Worm (Caenorhabditis elegans): ENCODE measurements around the gene F22E5.17.
A peak's percentile ranks its signal among the peaks of the same experiment; 100 is the strongest.
"Not testable (repeated sequence)": the region's sequence is repeated elsewhere in the genome, so short reads cannot be mapped to it uniquely, and the experiment has no call there.

F22E5.17 gene

ce11 chrII:2677534-2678168 is at the start of gene F22E5.17:
TSS of gene F22E5.17 (plus strand) at chrII:2678041.
- TF ChIP-seq cog-1 (tag; optimal IDR thresholded peaks at IDR 0.05) (no peak), ref-1 (GFP tag; conservative IDR thresholded peaks at IDR 0.05) (no peak), ztf-23 (GFP tag; IDR thresholded peaks at IDR 0.05) (no peak), tab-1 (GFP tag; IDR thresholded peaks at IDR 0.05) (no peak), klf-2 (GFP tag; conservative IDR thresholded peaks at IDR 0.05) (no peak), T22C8.4 (GFP tag; IDR thresholded peaks at IDR 0.05) (no peak), med-1 (GFP tag; optimal IDR thresholded peaks at IDR 0.05; ENCODE audit: insufficient read depth) (no peak), ztf-29 (GFP tag; IDR thresholded peaks at IDR 0.05) (no peak), flt-1 (GFP tag; IDR thresholded peaks at IDR 0.05) (no peak)

- TF ChIP-seq flt-1 (GFP tag; IDR thresholded peaks at IDR 0.05), result peak; percentile 44; the same call in 1 of the 2 replicates
- TF ChIP-seq cog-1 (tag; optimal IDR thresholded peaks at IDR 0.05), result no peak
These were observed 49.4 kb upstream of the F22E5.17 start for ce11 chrII:2628401-2628800.

- TF ChIP-seq ztf-23 (GFP tag; IDR thresholded peaks at IDR 0.05), result no peak
- TF ChIP-seq klf-2 (GFP tag; conservative IDR thresholded peaks at IDR 0.05), result no peak
- TF ChIP-seq med-1 (GFP tag; optimal IDR thresholded peaks at IDR 0.05; ENCODE audit: insufficient read depth), result no peak
- no peak for TF ChIP-seq tab-1 (GFP tag; IDR thresholded peaks at IDR 0.05)
- TF ChIP-seq flt-1 (GFP tag; IDR thresholded peaks at IDR 0.05), result no peak
- no peak for TF ChIP-seq T22C8.4 (GFP tag; IDR thresholded peaks at IDR 0.05)
- no peak for TF ChIP-seq ztf-29 (GFP tag; IDR thresholded peaks at IDR 0.05)
- no peak for TF ChIP-seq ref-1 (GFP tag; conservative IDR thresholded peaks at IDR 0.05)
- TF ChIP-seq cog-1 (tag; optimal IDR thresholded peaks at IDR 0.05), result no peak
These were observed 48.6 kb upstream of the F22E5.17 start, which contains the start of gene sri-37 for ce11 chrII:2629270-2629669. TSS of gene sri-37 (plus strand) at chrII:2629570.

- TF ChIP-seq cog-1 (tag; optimal IDR thresholded peaks at IDR 0.05), result no peak
- no peak for TF ChIP-seq ztf-29 (GFP tag; IDR thresholded peaks at IDR 0.05)
These were observed 46.7 kb upstream of the F22E5.17 start, which contains the start of gene D2062.1 for ce11 chrII:2631169-2631568. TSS of gene D2062.1 (plus strand) at chrII:2631469.

ce11 chrII:2637359-2637758 is 40.5 kb upstream of the F22E5.17 start, which contains the start of gene F22E5.21:
TSS of gene F22E5.21 (minus strand) at chrII:2637459.
- TF ChIP-seq ref-1 (GFP tag; conservative IDR thresholded peaks at IDR 0.05) (no peak), cog-1 (tag; optimal IDR thresholded peaks at IDR 0.05) (no peak), tab-1 (GFP tag; IDR thresholded peaks at IDR 0.05) (no peak), med-1 (GFP tag; optimal IDR thresholded peaks at IDR 0.05; ENCODE audit: insufficient read depth) (no peak), ztf-23 (GFP tag; IDR thresholded peaks at IDR 0.05) (no peak), flt-1 (GFP tag; IDR thresholded peaks at IDR 0.05) (no peak), ztf-29 (GFP tag; IDR thresholded peaks at IDR 0.05) (no peak), T22C8.4 (GFP tag; IDR thresholded peaks at IDR 0.05) (no peak), klf-2 (GFP tag; conservative IDR thresholded peaks at IDR 0.05) (no peak)

- no peak for TF ChIP-seq tab-1 (GFP tag; IDR thresholded peaks at IDR 0.05)
- no peak for TF ChIP-seq ztf-23 (GFP tag; IDR thresholded peaks at IDR 0.05)
These were observed 39.8 kb upstream of the F22E5.17 start, which contains the start of gene F22E5.9 for ce11 chrII:2638062-2638461. TSS of gene F22E5.9 (plus strand) at chrII:2638388.

- not testable (repeated sequence) for TF ChIP-seq tab-1, ztf-23, ztf-29 (GFP tag; IDR thresholded peaks at IDR 0.05)
These were observed 38.3 kb upstream of the F22E5.17 start, which contains the start of gene F22E5.8 for ce11 chrII:2639401-2640088. TSS of gene F22E5.8 (plus strand) at chrII:2640038.

- TF ChIP-seq med-1 (GFP tag; optimal IDR thresholded peaks at IDR 0.05; ENCODE audit: insufficient read depth) (no peak), ref-1 (GFP tag; conservative IDR thresholded peaks at IDR 0.05) (no peak), klf-2 (GFP tag; conservative IDR thresholded peaks at IDR 0.05) (no peak), flt-1 (GFP tag; IDR thresholded peaks at IDR 0.05) (no peak), T22C8.4 (GFP tag; IDR thresholded peaks at IDR 0.05) (no peak), ztf-23 (GFP tag; IDR thresholded peaks at IDR 0.05) (no peak), tab-1 (GFP tag; IDR thresholded peaks at IDR 0.05) (no peak), ztf-29 (GFP tag; IDR thresholded peaks at IDR 0.05) (no peak), cog-1 (tag; optimal IDR thresholded peaks at IDR 0.05) (no peak)
These were observed 36.9 kb upstream of the F22E5.17 start, which contains the start of gene F22E5.23 for ce11 chrII:2640982-2641381. TSS of gene F22E5.23 (plus strand) at chrII:2641282.

ce11 chrII:2641777-2642176 is 36.1 kb upstream of the F22E5.17 start, which contains the start of gene F22E5.7:
TSS of gene F22E5.7 (plus strand) at chrII:2642077.
- TF ChIP-seq ztf-29 (GFP tag; IDR thresholded peaks at IDR 0.05) (no peak), ztf-23 (GFP tag; IDR thresholded peaks at IDR 0.05) (no peak), cog-1 (tag; optimal IDR thresholded peaks at IDR 0.05) (no peak), ref-1 (GFP tag; conservative IDR thresholded peaks at IDR 0.05) (no peak), klf-2 (GFP tag; conservative IDR thresholded peaks at IDR 0.05) (no peak), T22C8.4 (GFP tag; IDR thresholded peaks at IDR 0.05) (no peak), med-1 (GFP tag; optimal IDR thresholded peaks at IDR 0.05; ENCODE audit: insufficient read depth) (no peak), flt-1 (GFP tag; IDR thresholded peaks at IDR 0.05) (no peak), tab-1 (GFP tag; IDR thresholded peaks at IDR 0.05) (no peak)

ce11 chrII:2644498-2644897 is 33.3 kb upstream of the F22E5.17 start, which contains the start of gene F22E5.11:
TSS of gene F22E5.11 (minus strand) at chrII:2644598.
- no peak for TF ChIP-seq flt-1 (GFP tag; IDR thresholded peaks at IDR 0.05)
- TF ChIP-seq med-1 (GFP tag; optimal IDR thresholded peaks at IDR 0.05; ENCODE audit: insufficient read depth), result no peak
- no peak for TF ChIP-seq tab-1 (GFP tag; IDR thresholded peaks at IDR 0.05)
- TF ChIP-seq cog-1 (tag; optimal IDR thresholded peaks at IDR 0.05), result no peak
- TF ChIP-seq ref-1 (GFP tag; conservative IDR thresholded peaks at IDR 0.05), result no peak
- TF ChIP-seq klf-2 (GFP tag; conservative IDR thresholded peaks at IDR 0.05), result no peak
- TF ChIP-seq ztf-23 (GFP tag; IDR thresholded peaks at IDR 0.05), result no peak
- no peak for TF ChIP-seq T22C8.4 (GFP tag; IDR thresholded peaks at IDR 0.05)
- TF ChIP-seq ztf-29 (GFP tag; IDR thresholded peaks at IDR 0.05), result no peak
